Worm (Caenorhabditis elegans) whole organism, L2 larva: ENCODE data around the gene srh-231.

Experiments used
- egl-27 ChIP-seq: sonication (generic microtip); optimal IDR thresholded peaks from 3 replicates; lab custom pipeline; 2017; ENCODE audit warnings: missing biosample characterization, missing genetic modification reagents, missing genetic modification characterization
- lin-13 ChIP-seq: fragments of 150-350 bp; optimal IDR thresholded peaks from 2 replicates; lab custom pipeline; 2014; ENCODE audit warnings: missing biosample characterization, missing genetic modification reagents, missing genetic modification characterization
- lin-39 ChIP-seq: fragments of 150-350 bp; optimal IDR thresholded peaks from 2 replicates; lab custom pipeline; 2014; ENCODE audit warnings: missing biosample characterization, missing genetic modification reagents, missing genetic modification characterization
- lsy-2 ChIP-seq, 2 experiments: fragments of 150-350 bp in 1 of 2; sonication (generic microtip) in 1 of 2; optimal IDR thresholded peaks; 2 replicates each; lab custom pipeline; 2014 to 2017; ENCODE audit warnings: missing biosample characterization in 2 of 2, missing genetic modification characterization in 2 of 2
- nhr-11 ChIP-seq: fragments of 150-350 bp; optimal IDR thresholded peaks from 2 replicates; lab custom pipeline; 2014; ENCODE audit warnings: missing biosample characterization, missing genetic modification characterization
- nhr-21 ChIP-seq: fragments of 150-350 bp; optimal IDR thresholded peaks from 2 replicates; lab custom pipeline; 2014; ENCODE audit warnings: missing biosample characterization, missing genetic modification characterization
- nhr-77 ChIP-seq: fragments of 150-350 bp; optimal IDR thresholded peaks from 2 replicates; lab custom pipeline; 2014; ENCODE audit warnings: missing biosample characterization, missing genetic modification characterization
- unc-39 ChIP-seq: fragments of 150-350 bp; optimal IDR thresholded peaks from 2 replicates; lab custom pipeline; 2014; ENCODE audit warnings: missing biosample characterization, missing genetic modification characterization
- ztf-4 ChIP-seq: fragments of 150-350 bp; optimal IDR thresholded peaks from 2 replicates; lab custom pipeline; 2014; ENCODE audit warnings: missing biosample characterization, missing genetic modification characterization

- no peak for TF ChIP-seq egl-27 (tag; lab: Kevin White, UChicago)
- no peak for TF ChIP-seq lin-13 (GFP tag; lab: Kevin White, UChicago)
- TF ChIP-seq nhr-21 (tag; lab: Kevin White, UChicago): no peak
- TF ChIP-seq ztf-4 (tag; lab: Kevin White, UChicago): no peak
- TF ChIP-seq nhr-77 (tag; lab: Kevin White, UChicago): no peak
- TF ChIP-seq lsy-2 (tag; optimal IDR thresholded peaks at IDR 0.05; lab: Kevin White, UChicago): no peak
- no peak for TF ChIP-seq nhr-11 (tag; lab: Kevin White, UChicago)
- TF ChIP-seq lin-39 (tag; lab: Kevin White, UChicago): no peak
- no peak for TF ChIP-seq unc-39 (tag; lab: Kevin White, UChicago)
Measured at ce11 chrV:7395359-7395758, 43.3 kb upstream of the srh-231 start, which contains the start of gene srx-9.
